Fruit fly (Drosophila melanogaster) whole organism, wandering third instar larva: ENCODE results near the gene CG34300.

Experiments used
- Vsx2 ChIP-seq: fragments of 200-300, 225-300 bp; sonication (Bioruptor generic); optimal IDR thresholded peaks from 2 replicates; lab custom pipeline; 2018; ENCODE audit warnings: missing biosample characterization, missing genetic modification characterization; ENCODE audit not compliant: partially characterized antibody
- h ChIP-seq: fragments of 200-800 bp; sonication (Bioruptor generic); optimal IDR thresholded peaks from 3 replicates; lab custom pipeline; 2016; ENCODE audit warnings: missing biosample characterization, mild to moderate bottlenecking, missing genetic modification characterization
- jim ChIP-seq: fragments of 175-275, 200-325 bp; sonication (Bioruptor generic); optimal IDR thresholded peaks from 2 replicates; lab custom pipeline; 2016; ENCODE audit warnings: missing biosample characterization, mild to moderate bottlenecking, missing genetic modification characterization
- lola ChIP-seq: fragments of >200 bp; optimal IDR thresholded peaks from 2 replicates; lab custom pipeline; 2017; ENCODE audit warnings: missing biosample characterization, missing genetic modification characterization
- pan ChIP-seq: fragments of >200 bp; optimal IDR thresholded peaks from 2 replicates; lab custom pipeline; 2017
- psq ChIP-seq: fragments of 200-800 bp; sonication (Bioruptor generic); optimal IDR thresholded peaks from 3 replicates; lab custom pipeline; 2017; ENCODE audit warnings: missing biosample characterization, mild to moderate bottlenecking, missing genetic modification characterization, moderate library complexity

DNA sequence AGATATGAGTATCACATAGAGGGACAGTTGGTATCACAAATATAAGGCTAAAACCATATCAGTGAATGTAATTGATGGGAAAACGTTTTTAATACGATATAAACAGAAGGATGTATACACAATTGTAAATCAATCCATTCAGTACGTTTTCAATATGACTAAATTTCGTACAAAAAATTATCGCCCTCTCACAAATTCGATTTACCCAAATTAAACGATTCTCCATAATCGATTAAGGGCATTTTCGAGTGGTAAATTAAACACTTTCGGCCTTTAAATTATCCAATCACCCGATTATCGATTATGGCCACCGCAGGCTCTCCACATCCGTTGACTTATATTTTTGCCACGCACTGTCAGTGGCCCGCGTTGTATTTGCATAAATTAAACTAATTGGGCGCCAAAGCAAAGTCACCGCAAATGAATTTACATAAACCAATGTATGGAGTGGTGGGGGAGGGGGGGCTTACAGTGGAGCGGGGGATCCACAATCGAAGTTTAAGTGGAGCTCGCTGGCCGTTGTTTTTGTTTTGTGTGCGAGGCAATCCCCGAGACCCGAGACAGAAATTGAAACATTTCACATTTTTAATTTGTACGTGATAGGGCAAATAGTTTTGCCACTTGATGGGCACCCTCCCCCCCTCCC is 1.4 kb downstream of the CG34300 start:
- no peak for TF ChIP-seq Vsx2 (GFP tag; lab: Kevin White, UChicago)
- no peak for TF ChIP-seq h (GFP tag; lab: Kevin White, UChicago)
- no peak for TF ChIP-seq pan (lab: Kevin White, UChicago)
- no peak for TF ChIP-seq psq (GFP tag; lab: Kevin White, UChicago)
- TF ChIP-seq jim (GFP tag; lab: Kevin White, UChicago): no peak
- no peak for TF ChIP-seq lola (GFP tag; lab: Kevin White, UChicago)
